Worm (Caenorhabditis elegans): ENCODE measurements around the gene Y32G9A.2.
A peak's percentile ranks its signal among the peaks of the same experiment; 100 is the strongest.

Y32G9A.2 gene

ce11 chrV:1875497-1875988, 42.8 kb upstream of the Y32G9A.2 start (continued):
- TF ChIP-seq unc-62 (GFP tag; optimal IDR thresholded peaks at IDR 0.05) (no peak), madf-3 (GFP tag; IDR thresholded peaks at IDR 0.05) (peak; percentile 61; the same call in 1 of the 2 replicates), T26A5.8 (tag; optimal IDR thresholded peaks at IDR 0.05) (peak; percentile 92), snpc-1.1 (tag; optimal IDR thresholded peaks at IDR 0.05; ENCODE audit: insufficient read depth) (no peak), F49E8.2 (tag; optimal IDR thresholded peaks at IDR 0.05; ENCODE audit: insufficient read depth) (peak; percentile 71), hlh-12 (tag; optimal IDR thresholded peaks at IDR 0.05) (no peak), cebp-2 (GFP tag; IDR thresholded peaks at IDR 0.05) (peak; percentile 59; the same call in 1 of the 2 replicates), Y67H2A.10 (GFP tag; conservative IDR thresholded peaks at IDR 0.05) (no peak), F37B4.10 (GFP tag; IDR thresholded peaks at IDR 0.05) (no peak), ccch-3 (GFP tag; optimal IDR thresholded peaks at IDR 0.05) (peak; percentile 7), C17E4.6 (GFP tag; IDR thresholded peaks at IDR 0.05) (0 out of 2 replicates have a peak, but pooled peaks have one; percentile 11), lir-1 (GFP tag; conservative IDR thresholded peaks at IDR 0.05) (no peak), aptf-3 (GFP tag; IDR thresholded peaks at IDR 0.05) (peak; percentile 89), fkh-3 (tag; optimal IDR thresholded peaks at IDR 0.05) (peak; percentile 8), hsf-1 (GFP tag; IDR thresholded peaks at IDR 0.05) (peak; percentile 65), D2030.7 (GFP tag; IDR thresholded peaks at IDR 0.05) (peak; percentile 68), sea-2 (GFP tag; IDR thresholded peaks at IDR 0.05) (no peak), B0035.1 (tag; optimal IDR thresholded peaks at IDR 0.05) (no peak), Y79H2A.3 (GFP tag; conservative IDR thresholded peaks at IDR 0.05) (peak; percentile 93), aptf-2 (GFP tag; conservative IDR thresholded peaks at IDR 0.05) (no peak), nhr-90 (tag; optimal IDR thresholded peaks at IDR 0.05) (no peak), ceh-27 (GFP tag; optimal IDR thresholded peaks at IDR 0.05) (no peak), hlh-26 (GFP tag; conservative IDR thresholded peaks at IDR 0.05) (no peak), mcd-1 (GFP tag; IDR thresholded peaks at IDR 0.05) (peak; percentile 70), zfh-2 (GFP tag; conservative IDR thresholded peaks at IDR 0.05) (no peak), ztf-28 (GFP tag; IDR thresholded peaks at IDR 0.05) (0 out of 2 replicates have a peak, but pooled peaks have one; percentile 60), lsl-1 (GFP tag; optimal IDR thresholded peaks at IDR 0.05) (peak; percentile 46), nhr-80 (tag; optimal IDR thresholded peaks at IDR 0.05) (no peak), mel-28 (tag; optimal IDR thresholded peaks at IDR 0.05; ENCODE audit: borderline replicate concordance) (no peak), mxl-1 (tag; optimal IDR thresholded peaks at IDR 0.05) (peak; percentile 9), efl-1 (GFP tag; optimal IDR thresholded peaks at IDR 0.05) (no peak), ztf-25 (GFP tag; IDR thresholded peaks at IDR 0.05) (peak; percentile 77; the same call in 1 of the 2 replicates), gei-17 (GFP tag; optimal IDR thresholded peaks at IDR 0.05) (peak; percentile 53), hrde-1 (tag; optimal IDR thresholded peaks at IDR 0.05; ENCODE audit: borderline replicate concordance) (peak; percentile 13), pha-4 (tag; optimal IDR thresholded peaks at IDR 0.05) (no peak), K11D2.4 (GFP tag; IDR thresholded peaks at IDR 0.05) (peak; percentile 43; the same call in 1 of the 2 replicates), snpc-4 (GFP tag; optimal IDR thresholded peaks at IDR 0.05) (peak; percentile 8), snpc-4 (tag; optimal IDR thresholded peaks at IDR 0.05) (peak in 2 of 4 experiments; percentile 15 to 17), hmg-20 (GFP tag; IDR thresholded peaks at IDR 0.05) (no peak; the same call in 1 of the 2 replicates), K12H6.12 (tag; optimal IDR thresholded peaks at IDR 0.05) (peak; percentile 55), attf-6 (GFP tag; IDR thresholded peaks at IDR 0.05) (peak; percentile 69; the same call in 1 of the 2 replicates), F23B12.7 (tag; optimal IDR thresholded peaks at IDR 0.05; ENCODE audit: insufficient read depth) (no peak), rec-8 (tag; optimal IDR thresholded peaks at IDR 0.05) (peak in 1 of 2 experiments; percentile 33), nhr-27 (tag; optimal IDR thresholded peaks at IDR 0.05) (no peak), ztf-18 (tag; optimal IDR thresholded peaks at IDR 0.05) (no peak), ets-4 (GFP tag; optimal IDR thresholded peaks at IDR 0.05) (no peak), F22D6.2 (tag; optimal IDR thresholded peaks at IDR 0.05) (no peak), unc-130 (GFP tag; optimal IDR thresholded peaks at IDR 0.05) (no peak)

All from whole organism, young adult.